Fruit fly (Drosophila melanogaster) whole organism, embryonic: Measurements from ENCODE around the gene CG7402.

Source experiments
- CG12659 ChIP-seq: fragments of 200-800 bp; sonication (Bioruptor generic); optimal IDR thresholded peaks from 3 replicates; lab custom pipeline; 2017; ENCODE audit warnings: mild to moderate bottlenecking, missing biosample characterization, missing genetic modification reagents, missing genetic modification characterization
- CG16813 ChIP-seq: fragments of 200-800 bp; sonication (Bioruptor generic); IDR thresholded peaks from 3 replicates; pipeline ENCODE4 v1.3.6; 2022; ENCODE audit warnings: missing biosample characterization, missing genetic modification characterization; ENCODE audit not compliant: partially characterized antibody
- CG2199 ChIP-seq: fragments of 200-800 bp; sonication (Bioruptor generic); IDR thresholded peaks from 3 replicates; pipeline ENCODE4 v1.3.6; 2022; ENCODE audit warnings: missing biosample characterization, missing genetic modification characterization
- Dip2 ChIP-seq: fragments of 200-800 bp; sonication (Bioruptor generic); IDR thresholded peaks from 2 replicates; pipeline ENCODE4 v1.3.6; 2022; ENCODE audit warnings: missing biosample characterization, missing genetic modification characterization
- Dll ChIP-seq: fragments of 200-800 bp; sonication (Bioruptor generic); IDR thresholded peaks from 4 replicates; pipeline ENCODE4 v1.3.6; 2022; ENCODE audit warnings: missing biosample characterization, missing genetic modification characterization; ENCODE audit not compliant: partially characterized antibody
- Sox102F ChIP-seq: fragments of 200-800 bp; sonication (Bioruptor generic); optimal IDR thresholded peaks from 2 replicates; lab custom pipeline; 2018; ENCODE audit warnings: missing biosample characterization, mild to moderate bottlenecking, missing genetic modification characterization, moderate library complexity
- dimm ChIP-seq: fragments of 200-800 bp; sonication (Bioruptor generic); IDR thresholded peaks from 2 replicates; pipeline ENCODE4 v1.3.6; 2022; ENCODE audit warnings: missing biosample characterization, missing genetic modification characterization
- dpn ChIP-seq, 2 experiments: fragments of 200-800 bp; sonication (Bioruptor generic); optimal IDR thresholded peaks; 3 replicates each; lab custom pipeline; 2016; ENCODE audit warnings: missing biosample characterization in 2 of 2, missing genetic modification characterization in 2 of 2
- row ChIP-seq: fragments of 200-800 bp; sonication (Bioruptor generic); IDR thresholded peaks from 3 replicates; pipeline ENCODE4 v1.3.6; 2022; ENCODE audit warnings: missing biosample characterization, missing genetic modification characterization
- sisA ChIP-seq: fragments of 200-800 bp; sonication (Bioruptor generic); IDR thresholded peaks from 2 replicates; pipeline ENCODE4 v1.3.6; 2022; ENCODE audit warnings: missing biosample characterization, missing genetic modification characterization

dm6 chr3L:17915792-17916540 is 28.5 kb downstream of the CG7402 start:
- no peak for TF ChIP-seq CG2199 (GFP tag; lab: Robert Waterston, UW)
- no peak for TF ChIP-seq dpn (GFP tag; optimal IDR thresholded peaks at IDR 0.05; lab: Kevin White, UChicago)
- TF ChIP-seq Dip2 (GFP tag; lab: Robert Waterston, UW): no peak
- peak; percentile 60 for TF ChIP-seq CG16813
- TF ChIP-seq Dll (GFP tag; lab: Robert Waterston, UW): no peak
- no peak for TF ChIP-seq dimm (GFP tag; lab: Robert Waterston, UW)
- TF ChIP-seq row (GFP tag; lab: Robert Waterston, UW): no peak
- no peak for TF ChIP-seq CG12659 (GFP tag; lab: Kevin White, UChicago)
- no peak for TF ChIP-seq Sox102F (GFP tag; lab: Kevin White, UChicago)
- no peak for TF ChIP-seq sisA (GFP tag; lab: Robert Waterston, UW)
